Worm (Caenorhabditis elegans) whole organism, young adult: ENCODE results near the gene ccch-1.

Source experiments
- B0261.1 ChIP-seq: sonication (generic microtip); optimal IDR thresholded peaks from 2 replicates; lab custom pipeline; 2016; ENCODE audit warnings: mild to moderate bottlenecking, missing genetic modification characterization, moderate library complexity, missing compliant biosample characterization
- C06A6.2 ChIP-seq: fragments of 200-800 bp; sonication (Bioruptor generic); conservative IDR thresholded peaks from 2 replicates; pipeline ENCODE4 v1.3.6; 2022; ENCODE audit warnings: missing genetic modification characterization, missing compliant biosample characterization
- C17E4.6 ChIP-seq: fragments of 200-800 bp; sonication (Bioruptor generic); IDR thresholded peaks from 2 replicates; pipeline ENCODE4 v1.3.6; 2022; ENCODE audit warnings: missing genetic modification reagents, missing genetic modification characterization, missing compliant biosample characterization
- F10E7.11 ChIP-seq: sonication (generic microtip); optimal IDR thresholded peaks from 2 replicates; lab custom pipeline; 2017; ENCODE audit warnings: mild to moderate bottlenecking, missing genetic modification characterization, moderate library complexity, missing compliant biosample characterization
- F22D6.2 ChIP-seq: sonication (generic microtip); optimal IDR thresholded peaks from 2 replicates; lab custom pipeline; 2016; ENCODE audit warnings: mild to moderate bottlenecking, missing genetic modification characterization, missing compliant biosample characterization
- F37B4.10 ChIP-seq: fragments of 200-800 bp; sonication (Bioruptor generic); IDR thresholded peaks from 2 replicates; pipeline ENCODE4 v1.3.6; 2022; ENCODE audit warnings: missing genetic modification characterization, missing compliant biosample characterization
- F52B5.7 ChIP-seq: sonication (generic microtip); optimal IDR thresholded peaks from 2 replicates; lab custom pipeline; 2016; ENCODE audit warnings: mild to moderate bottlenecking, missing genetic modification characterization, missing compliant biosample characterization
- F57A8.1 ChIP-seq: fragments of 200-800 bp; sonication (Bioruptor generic); optimal IDR thresholded peaks from 2 replicates; lab custom pipeline; 2018; ENCODE audit warnings: mild to moderate bottlenecking, missing genetic modification characterization, moderate library complexity, missing compliant biosample characterization
- K11D2.4 ChIP-seq: fragments of 200-800 bp; sonication (Bioruptor generic); IDR thresholded peaks from 2 replicates; pipeline ENCODE4 v1.3.6; 2022; ENCODE audit warnings: missing genetic modification reagents, missing genetic modification characterization, missing compliant biosample characterization
- K12H6.12 ChIP-seq: fragments of 200-800 bp; sonication (Bioruptor generic); optimal IDR thresholded peaks from 2 replicates; lab custom pipeline; 2018; ENCODE audit warnings: mild to moderate bottlenecking, missing genetic modification characterization, missing compliant biosample characterization
- Y53G8AR.9 ChIP-seq: fragments of 200-800 bp; sonication (Bioruptor generic); conservative IDR thresholded peaks from 2 replicates; pipeline ENCODE4 v1.3.6; 2022; ENCODE audit warnings: missing genetic modification reagents, missing genetic modification characterization, missing compliant biosample characterization
- Y56A3A.18 ChIP-seq: fragments of 200-800 bp; sonication (Bioruptor generic); IDR thresholded peaks from 2 replicates; pipeline ENCODE4 v1.3.6; 2022; ENCODE audit warnings: missing genetic modification reagents, missing genetic modification characterization, missing compliant biosample characterization
- Y67H2A.10 ChIP-seq: fragments of 200-800 bp; sonication (Bioruptor generic); conservative IDR thresholded peaks from 2 replicates; pipeline ENCODE4 v1.3.6; 2022; ENCODE audit warnings: missing genetic modification reagents, missing genetic modification characterization, missing compliant biosample characterization
- Y95B8A.8 ChIP-seq: fragments of 200-800 bp; sonication (Bioruptor generic); IDR thresholded peaks from 2 replicates; pipeline ENCODE4 v1.3.6; 2022; ENCODE audit warnings: missing genetic modification reagents, missing genetic modification characterization, missing compliant biosample characterization
- ZK185.1 ChIP-seq: sonication (generic microtip); optimal IDR thresholded peaks from 2 replicates; lab custom pipeline; 2016; ENCODE audit warnings: mild to moderate bottlenecking, missing genetic modification characterization, missing compliant biosample characterization; ENCODE audit not compliant: poor library complexity, severe bottlenecking
- aptf-3 ChIP-seq: fragments of 200-800 bp; sonication (Bioruptor generic); IDR thresholded peaks from 2 replicates; pipeline ENCODE4 v1.3.6; 2022; ENCODE audit warnings: missing genetic modification characterization, missing compliant biosample characterization
- atf-7 ChIP-seq: sonication (generic microtip); optimal IDR thresholded peaks from 2 replicates; lab custom pipeline; 2017; ENCODE audit warnings: mild to moderate bottlenecking, missing genetic modification characterization, missing compliant biosample characterization
- attf-5 ChIP-seq: fragments of 200-800 bp; sonication (Bioruptor generic); optimal IDR thresholded peaks from 2 replicates; lab custom pipeline; 2018; ENCODE audit warnings: mild to moderate bottlenecking, missing genetic modification characterization, missing compliant biosample characterization
- attf-6 ChIP-seq: fragments of 200-800 bp; sonication (Bioruptor generic); IDR thresholded peaks from 2 replicates; pipeline ENCODE4 v1.3.6; 2022; ENCODE audit warnings: missing genetic modification reagents, missing genetic modification characterization, missing compliant biosample characterization
- cebp-2 ChIP-seq: fragments of 200-800 bp; sonication (Bioruptor generic); IDR thresholded peaks from 2 replicates; pipeline ENCODE4 v1.3.6; 2022; ENCODE audit warnings: missing genetic modification characterization, missing compliant biosample characterization
- ceh-100 ChIP-seq: fragments of 200-800 bp; sonication (Bioruptor generic); IDR thresholded peaks from 2 replicates; pipeline ENCODE4 v1.3.6; 2022; ENCODE audit warnings: missing genetic modification reagents, missing genetic modification characterization, missing compliant biosample characterization
- ceh-27 ChIP-seq: fragments of 200-800 bp; sonication (Bioruptor generic); optimal IDR thresholded peaks from 2 replicates; lab custom pipeline; 2018; ENCODE audit warnings: mild to moderate bottlenecking, missing genetic modification characterization, moderate library complexity, missing compliant biosample characterization
- chd-7 ChIP-seq: sonication (generic microtip); optimal IDR thresholded peaks from 2 replicates; lab custom pipeline; 2016; ENCODE audit warnings: mild to moderate bottlenecking, missing genetic modification characterization, moderate library complexity, missing compliant biosample characterization
- efl-1 ChIP-seq: fragments of 150-350 bp; optimal IDR thresholded peaks from 2 replicates; lab custom pipeline; 2014; ENCODE audit warnings: missing biosample characterization, missing genetic modification reagents, missing genetic modification characterization
- ekl-4 ChIP-seq: fragments of 200-800 bp; sonication (Bioruptor generic); IDR thresholded peaks from 2 replicates; pipeline ENCODE4 v1.3.6; 2022; ENCODE audit warnings: missing genetic modification reagents, missing genetic modification characterization, missing compliant biosample characterization
- ets-4 ChIP-seq: fragments of 200-800 bp; sonication (Bioruptor generic); optimal IDR thresholded peaks from 2 replicates; lab custom pipeline; 2018; ENCODE audit warnings: mild to moderate bottlenecking, missing genetic modification characterization, missing compliant biosample characterization
- fkh-3 ChIP-seq: sonication (generic microtip); optimal IDR thresholded peaks from 2 replicates; lab custom pipeline; 2016; ENCODE audit warnings: mild to moderate bottlenecking, missing genetic modification characterization, missing compliant biosample characterization
- him-1 ChIP-seq: sonication (generic microtip); optimal IDR thresholded peaks from 2 replicates; lab custom pipeline; 2016; ENCODE audit warnings: missing genotype, missing genetic modification reagents, missing genetic modification characterization, missing compliant biosample characterization
- hlh-12 ChIP-seq: sonication (generic microtip); optimal IDR thresholded peaks from 2 replicates; lab custom pipeline; 2016; ENCODE audit warnings: missing genetic modification characterization, missing compliant biosample characterization
- hmg-1.2 ChIP-seq: fragments of 200-800 bp; sonication (Bioruptor generic); IDR thresholded peaks from 2 replicates; pipeline ENCODE4 v1.3.6; 2022; ENCODE audit warnings: missing genetic modification reagents, missing genetic modification characterization, missing compliant biosample characterization
- let-526 ChIP-seq: fragments of 200-800 bp; sonication (Bioruptor generic); IDR thresholded peaks from 2 replicates; pipeline ENCODE4 v1.3.6; 2022; ENCODE audit warnings: missing genetic modification reagents, missing genetic modification characterization, missing compliant biosample characterization
- madf-6 ChIP-seq: fragments of 200-800 bp; sonication (Bioruptor generic); IDR thresholded peaks from 2 replicates; pipeline ENCODE4 v1.3.6; 2022; ENCODE audit warnings: missing genetic modification reagents, missing genetic modification characterization, missing compliant biosample characterization
- mxl-1 ChIP-seq: sonication (generic microtip); optimal IDR thresholded peaks from 2 replicates; lab custom pipeline; 2016; ENCODE audit warnings: missing genetic modification characterization, missing compliant biosample characterization
- nfya-2 ChIP-seq: fragments of 200-800 bp; sonication (Bioruptor generic); IDR thresholded peaks from 2 replicates; pipeline ENCODE4 v1.3.6; 2022; ENCODE audit warnings: missing genetic modification reagents, missing genetic modification characterization, missing compliant biosample characterization
- nfyb-1 ChIP-seq: fragments of 200-800 bp; sonication (Bioruptor generic); IDR thresholded peaks from 2 replicates; pipeline ENCODE4 v1.3.6; 2022; ENCODE audit warnings: missing genetic modification reagents, missing genetic modification characterization, missing compliant biosample characterization
- nhr-120 ChIP-seq: fragments of 200-800 bp; sonication (Bioruptor generic); IDR thresholded peaks from 2 replicates; pipeline ENCODE4 v1.3.6; 2022; ENCODE audit warnings: missing genetic modification characterization, missing compliant biosample characterization
- pbrm-1 ChIP-seq: fragments of 200-800 bp; sonication (Bioruptor generic); IDR thresholded peaks from 2 replicates; pipeline ENCODE4 v1.3.6; 2022; ENCODE audit warnings: missing genetic modification reagents, missing genetic modification characterization, missing compliant biosample characterization
- pha-4 ChIP-seq: fragments of 150-350 bp; sonication (generic microtip); optimal IDR thresholded peaks from 2 replicates; lab custom pipeline; 2014; ENCODE audit warnings: missing biosample characterization, missing genetic modification reagents, missing genetic modification characterization
- rec-8 ChIP-seq, 2 experiments: sonication (generic microtip); optimal IDR thresholded peaks; 2 replicates each; lab custom pipeline; 2016; ENCODE audit warnings: mild to moderate bottlenecking in 2 of 2, missing genetic modification characterization in 2 of 2, missing genetic modification reagents in 2 of 2, missing genotype in 2 of 2, missing biosample characterization in 1 of 2, missing compliant biosample characterization in 1 of 2, moderate library complexity in 1 of 2
- repo-1 ChIP-seq: sonication (generic microtip); optimal IDR thresholded peaks from 2 replicates; lab custom pipeline; 2017; ENCODE audit warnings: mild to moderate bottlenecking, missing genetic modification characterization, missing compliant biosample characterization
- sdz-38 ChIP-seq: sonication (generic microtip); optimal IDR thresholded peaks from 2 replicates; lab custom pipeline; 2016; ENCODE audit warnings: missing genotype, missing genetic modification characterization, missing compliant biosample characterization
- snpc-3.4 ChIP-seq: sonication (generic microtip); optimal IDR thresholded peaks from 2 replicates; lab custom pipeline; 2017; ENCODE audit warnings: missing genetic modification characterization, mild to moderate bottlenecking, missing compliant biosample characterization, antibody characterized with exemption, moderate library complexity, missing genotype, missing genetic modification reagents
- snpc-4 ChIP-seq, 5 experiments: fragments of 150-350 bp in 1 of 5; sonication (generic microtip) in 4 of 5; optimal IDR thresholded peaks; 2 replicates each; lab custom pipeline; 2014 to 2018; ENCODE audit warnings: missing genetic modification characterization in 5 of 5, missing biosample characterization in 3 of 5, antibody characterized with exemption in 2 of 5, mild to moderate bottlenecking in 2 of 5, missing compliant biosample characterization in 2 of 5, missing genotype in 2 of 5, moderate library complexity in 2 of 5, missing genetic modification reagents in 1 of 5
- unc-130 ChIP-seq: sonication (generic microtip); optimal IDR thresholded peaks from 2 replicates; lab custom pipeline; 2016; ENCODE audit warnings: missing genetic modification reagents, missing genetic modification characterization, missing compliant biosample characterization
- xnd-1 ChIP-seq: sonication (generic microtip); optimal IDR thresholded peaks from 2 replicates; lab custom pipeline; 2016; ENCODE audit warnings: missing genotype, missing genetic modification reagents, missing genetic modification characterization, missing compliant biosample characterization
- zfh-2 ChIP-seq: fragments of 200-800 bp; sonication (Bioruptor generic); conservative IDR thresholded peaks from 2 replicates; pipeline ENCODE4 v1.3.6; 2022; ENCODE audit warnings: missing genetic modification reagents, missing genetic modification characterization, missing compliant biosample characterization
- ztf-18 ChIP-seq: sonication (generic microtip); optimal IDR thresholded peaks from 2 replicates; lab custom pipeline; 2016; ENCODE audit warnings: missing genotype, mild to moderate bottlenecking, missing genetic modification characterization, missing compliant biosample characterization
- ztf-25 ChIP-seq: fragments of 200-800 bp; sonication (Bioruptor generic); IDR thresholded peaks from 2 replicates; pipeline ENCODE4 v1.3.6; 2022; ENCODE audit warnings: missing genetic modification reagents, missing genetic modification characterization, missing compliant biosample characterization
- ztf-3 ChIP-seq: fragments of 200-800 bp; sonication (Bioruptor generic); optimal IDR thresholded peaks from 2 replicates; lab custom pipeline; 2018; ENCODE audit warnings: mild to moderate bottlenecking, missing genetic modification characterization, missing compliant biosample characterization

ccch-1 gene

DNA sequence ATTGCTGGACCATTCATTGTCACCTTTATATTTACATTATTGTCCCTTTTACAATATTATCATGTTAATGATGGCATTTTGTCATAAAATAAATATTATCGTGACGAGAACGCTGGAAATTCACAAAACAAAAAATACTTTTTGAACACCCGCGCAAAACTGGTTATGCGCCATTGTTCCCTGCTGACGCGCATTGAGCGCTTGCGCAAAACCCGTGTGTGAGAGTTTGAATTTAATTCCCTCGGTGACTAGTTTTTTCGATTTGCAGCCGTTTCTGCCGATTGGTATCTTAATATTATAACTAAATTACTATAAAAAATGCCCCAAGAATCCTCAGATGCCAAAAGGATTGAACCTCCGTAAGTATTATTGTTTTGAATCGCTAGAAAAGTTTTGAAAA is 6.2 kb upstream of the ccch-1 start, which contains the start of gene pafo-1:
pafo-1 (plus strand) TSS at position 256 of the 400 bp plus-strand sequence.
- TF ChIP-seq efl-1 (GFP tag; lab: Kevin White, UChicago) = peak; percentile 90
- TF ChIP-seq ceh-27 (GFP tag; lab: Kevin White, UChicago) = peak; percentile 71
- TF ChIP-seq let-526 (GFP tag; lab: Robert Waterston, UW) = peak; percentile 64; the same call in 1 of the 2 replicates
- peak; percentile 99 for TF ChIP-seq ztf-18
- no peak for TF ChIP-seq fkh-3 (tag; lab: Kevin White, UChicago)
- peak; percentile 85 for TF ChIP-seq repo-1 (tag; lab: Kevin White, UChicago)
- peak; percentile 93 for TF ChIP-seq nfyb-1 (GFP tag; lab: Robert Waterston, UW)
- TF ChIP-seq ZK185.1 (tag; lab: Kevin White, UChicago) = peak; percentile 88
- peak; percentile 57 for TF ChIP-seq unc-130 (GFP tag; lab: Kevin White, UChicago)
- TF ChIP-seq attf-5 = peak; percentile 89
- no peak for TF ChIP-seq mxl-1 (tag; lab: Kevin White, UChicago)
- no peak for TF ChIP-seq nhr-120 (GFP tag; lab: Robert Waterston, UW)
- TF ChIP-seq hmg-1.2 (GFP tag; lab: Robert Waterston, UW) = peak; percentile 64
- TF ChIP-seq attf-6 (GFP tag; lab: Robert Waterston, UW) = peak; percentile 54; the same call in 1 of the 2 replicates
- TF ChIP-seq pbrm-1 = peak; percentile 91
- peak; percentile 56 for TF ChIP-seq him-1
- TF ChIP-seq Y53G8AR.9 (GFP tag; lab: Robert Waterston, UW) = peak; percentile 91
- TF ChIP-seq aptf-3 (GFP tag; lab: Robert Waterston, UW) = no peak
- no peak for TF ChIP-seq C17E4.6 (GFP tag; lab: Robert Waterston, UW)
- no peak for TF ChIP-seq ets-4
- no peak for TF ChIP-seq F37B4.10 (GFP tag; lab: Robert Waterston, UW)
- no peak for TF ChIP-seq ztf-3 (GFP tag; lab: Kevin White, UChicago)
- peak; percentile 10 for TF ChIP-seq F10E7.11 (tag; lab: Kevin White, UChicago)
- peak; percentile 41 for TF ChIP-seq snpc-4 (GFP tag; optimal IDR thresholded peaks at IDR 0.05; lab: Kevin White, UChicago)
- peak; percentile 40 to 85 (median 67) for TF ChIP-seq snpc-4 (tag; optimal IDR thresholded peaks at IDR 0.05; lab: Kevin White, UChicago)
- no peak for TF ChIP-seq F52B5.7 (tag; lab: Kevin White, UChicago)
- peak; percentile 82; the same call in 1 of the 2 replicates for TF ChIP-seq Y56A3A.18
- peak; percentile 42 for TF ChIP-seq K12H6.12
- TF ChIP-seq pha-4 = peak; percentile 16
- TF ChIP-seq madf-6 (GFP tag; lab: Robert Waterston, UW) = peak; percentile 81
- peak; percentile 7 for TF ChIP-seq chd-7 (tag; lab: Kevin White, UChicago)
- 0 out of 2 replicates have a peak, but pooled peaks have one; percentile 12 for TF ChIP-seq Y67H2A.10 (GFP tag; lab: Robert Waterston, UW)
- TF ChIP-seq ekl-4 = peak; percentile 78
- TF ChIP-seq hlh-12 (tag; lab: Kevin White, UChicago) = no peak
- peak; percentile 45 for TF ChIP-seq F22D6.2 (tag; lab: Kevin White, UChicago)
- no peak for TF ChIP-seq sdz-38
- no peak for TF ChIP-seq F57A8.1 (GFP tag; lab: Kevin White, UChicago)
- peak; percentile 84 for TF ChIP-seq ceh-100 (GFP tag; lab: Robert Waterston, UW)
- TF ChIP-seq snpc-3.4 (tag; lab: Kevin White, UChicago) = peak; percentile 57
- peak; percentile 65 for TF ChIP-seq xnd-1 (tag; lab: Kevin White, UChicago)
- peak; percentile 42 for TF ChIP-seq atf-7 (tag; lab: Kevin White, UChicago)
- TF ChIP-seq C06A6.2 (GFP tag; lab: Robert Waterston, UW) = peak; percentile 78
- peak; percentile 14 for TF ChIP-seq B0261.1 (tag; lab: Kevin White, UChicago)
- no peak for TF ChIP-seq zfh-2 (GFP tag; lab: Robert Waterston, UW)
- TF ChIP-seq Y95B8A.8 (GFP tag; lab: Robert Waterston, UW) = peak; percentile 82
- 0 out of 2 replicates have a peak, but pooled peaks have one; percentile 58 for TF ChIP-seq ztf-25 (GFP tag; lab: Robert Waterston, UW)
- no peak for TF ChIP-seq rec-8 (tag; optimal IDR thresholded peaks at IDR 0.05; lab: Kevin White, UChicago)
- no peak for TF ChIP-seq cebp-2 (GFP tag; lab: Robert Waterston, UW)
- no peak for TF ChIP-seq nfya-2 (GFP tag; lab: Robert Waterston, UW)
- peak; percentile 84 for TF ChIP-seq K11D2.4 (GFP tag; lab: Robert Waterston, UW)
